Fruit fly (Drosophila melanogaster): ENCODE measurements around the gene CG45491.

CG45491 gene

dm6 chrX:19897328-19897990 is 41.3 kb downstream of the CG45491 start (continued):
- TF ChIP-seq gro (GFP tag; optimal IDR thresholded peaks at IDR 0.05) (no peak), pho (GFP tag; optimal IDR thresholded peaks at IDR 0.05) (no peak), Opbp (GFP tag; IDR thresholded peaks at IDR 0.05; ENCODE audit: partially characterized antibody) (no peak), Hey (tag; optimal IDR thresholded peaks at IDR 0.05) (no peak), corto (GFP tag; optimal IDR thresholded peaks at IDR 0.05) (no peak), z (GFP tag; IDR thresholded peaks at IDR 0.05) (0 out of 3 replicates have a peak, but pooled peaks have one; percentile 14), CG9797 (GFP tag; optimal IDR thresholded peaks at IDR 0.05) (no peak), gsb-n (tag; optimal IDR thresholded peaks at IDR 0.05) (no peak), Meics (GFP tag; optimal IDR thresholded peaks at IDR 0.05) (no peak), CG10979 (tag; optimal IDR thresholded peaks at IDR 0.05) (peak; percentile 18), grau (tag; optimal IDR thresholded peaks at IDR 0.05) (peak; percentile 92), CG11398 (GFP tag; optimal IDR thresholded peaks at IDR 0.05) (no peak), Gug (GFP tag; IDR thresholded peaks at IDR 0.05) (no peak), GATAe (GFP tag; conservative IDR thresholded peaks at IDR 0.05) (no peak), CG5953 (GFP tag; IDR thresholded peaks at IDR 0.05) (no peak), CG15696 (tag; optimal IDR thresholded peaks at IDR 0.05) (no peak), trem (tag; optimal IDR thresholded peaks at IDR 0.05) (no peak), ac (GFP tag; optimal IDR thresholded peaks at IDR 0.05) (no peak), CG11093 (GFP tag; IDR thresholded peaks at IDR 0.05) (no peak), cwo (GFP tag; optimal IDR thresholded peaks at IDR 0.05) (no peak), CG4617 (GFP tag; optimal IDR thresholded peaks at IDR 0.05; ENCODE audit: borderline replicate concordance) (no peak), sens (GFP tag) (peak; percentile 58), Dbx (GFP tag; IDR thresholded peaks at IDR 0.05) (no peak), Sox102F (GFP tag; optimal IDR thresholded peaks at IDR 0.05) (no peak), CHES-1-like (GFP tag; optimal IDR thresholded peaks at IDR 0.05) (peak; percentile 11), Eip74EF (GFP tag; optimal IDR thresholded peaks at IDR 0.05) (no peak), dm (GFP tag; optimal IDR thresholded peaks at IDR 0.05) (peak; percentile 9), lilli (GFP tag; optimal IDR thresholded peaks at IDR 0.05) (no peak), CG12299 (tag; optimal IDR thresholded peaks at IDR 0.05) (no peak), mirr (GFP tag; optimal IDR thresholded peaks at IDR 0.05) (no peak), psq (GFP tag; optimal IDR thresholded peaks at IDR 0.05) (no peak), CG12219 (GFP tag; optimal IDR thresholded peaks at IDR 0.05) (no peak), NFAT (GFP tag; IDR thresholded peaks at IDR 0.05) (no peak), CG34422 (GFP tag; IDR thresholded peaks at IDR 0.05) (no peak), Xrp1 (GFP tag; IDR thresholded peaks at IDR 0.05) (peak; percentile 42; the same call in 1 of the 2 replicates), twi (tag; optimal IDR thresholded peaks at IDR 0.05) (no peak), p53 (GFP tag; optimal IDR thresholded peaks at IDR 0.05) (peak; percentile 68), CG31224 (GFP tag; IDR thresholded peaks at IDR 0.05) (no peak), CG1603 (tag; optimal IDR thresholded peaks at IDR 0.05) (peak; percentile 41), CG12104 (GFP tag; optimal IDR thresholded peaks at IDR 0.05) (no peak), CG8290 (GFP tag; optimal IDR thresholded peaks at IDR 0.05) (no peak), CG8290 (tag; optimal IDR thresholded peaks at IDR 0.05) (peak in 1 of 2 experiments; percentile 19), Lhr (GFP tag; optimal IDR thresholded peaks at IDR 0.05) (no peak), pzg (GFP tag; optimal IDR thresholded peaks at IDR 0.05) (no peak), Sry-β (GFP tag; optimal IDR thresholded peaks at IDR 0.05) (peak; percentile 90), nerfin-1 (tag; optimal IDR thresholded peaks at IDR 0.05) (no peak), CG8924 (tag; optimal IDR thresholded peaks at IDR 0.05) (no peak), CG13296 (GFP tag; optimal IDR thresholded peaks at IDR 0.05) (no peak), Atf-2 (GFP tag; optimal IDR thresholded peaks at IDR 0.05) (no peak), CG9609 (GFP tag; optimal IDR thresholded peaks at IDR 0.05) (no peak), Nf-YC (tag; optimal IDR thresholded peaks at IDR 0.05) (no peak)
